Worm (Caenorhabditis elegans) whole organism, late embryonic: ENCODE results near the gene msp-78.

Experiments
- C08G9.2 ChIP-seq: sonication (generic microtip); optimal IDR thresholded peaks from 2 replicates; lab custom pipeline; 2016; ENCODE audit warnings: mild to moderate bottlenecking, missing genetic modification characterization, moderate library complexity, missing compliant biosample characterization
- K02D7.2 ChIP-seq: sonication (generic microtip); optimal IDR thresholded peaks from 2 replicates; lab custom pipeline; 2017; ENCODE audit warnings: mild to moderate bottlenecking, missing genetic modification characterization, missing compliant biosample characterization
- ahr-1 ChIP-seq: sonication (generic microtip); optimal IDR thresholded peaks from 2 replicates; lab custom pipeline; 2016; ENCODE audit warnings: missing genetic modification characterization, missing compliant biosample characterization
- ceh-18 ChIP-seq: sonication (generic microtip); optimal IDR thresholded peaks from 2 replicates; lab custom pipeline; 2016; ENCODE audit warnings: missing genetic modification characterization, missing compliant biosample characterization
- dmd-4 ChIP-seq: sonication (generic microtip); optimal IDR thresholded peaks from 2 replicates; lab custom pipeline; 2016; ENCODE audit warnings: borderline replicate concordance, missing genetic modification characterization, missing compliant biosample characterization
- dve-1 ChIP-seq: sonication (generic microtip); optimal IDR thresholded peaks from 2 replicates; lab custom pipeline; 2017; ENCODE audit warnings: antibody characterized with exemption, mild to moderate bottlenecking, missing genetic modification characterization, missing compliant biosample characterization
- fkh-10 ChIP-seq: fragments of 150-350 bp; optimal IDR thresholded peaks from 2 replicates; lab custom pipeline; 2014; ENCODE audit warnings: missing biosample characterization, missing genetic modification reagents, missing genetic modification characterization
- hlh-6 ChIP-seq: sonication (generic microtip); optimal IDR thresholded peaks from 2 replicates; lab custom pipeline; 2016; ENCODE audit warnings: missing genotype, missing genetic modification characterization, missing compliant biosample characterization
- hlh-8 ChIP-seq: sonication (generic microtip); optimal IDR thresholded peaks from 2 replicates; lab custom pipeline; 2016; ENCODE audit warnings: missing genotype, missing genetic modification characterization, missing compliant biosample characterization
- pha-4 ChIP-seq: fragments of 150-350 bp; optimal IDR thresholded peaks from 2 replicates; lab custom pipeline; 2018; ENCODE audit warnings: missing biosample characterization, missing genetic modification reagents, missing genetic modification characterization
- sdc-2 ChIP-seq: sonication (generic microtip); optimal IDR thresholded peaks from 2 replicates; lab custom pipeline; 2016; ENCODE audit warnings: missing genotype, missing genetic modification characterization, missing compliant biosample characterization
- zip-5 ChIP-seq: sonication (generic microtip); optimal IDR thresholded peaks from 2 replicates; lab custom pipeline; 2016; ENCODE audit warnings: missing genetic modification characterization, missing compliant biosample characterization

ce11 chrIV:9796494-9796893, 26.6 kb downstream of the msp-78 start, which contains the start of gene pis-1:
- TF ChIP-seq C08G9.2 (tag; lab: Kevin White, UChicago) = no peak
- TF ChIP-seq zip-5 (tag; lab: Kevin White, UChicago) = no peak
- no peak for TF ChIP-seq pha-4 (tag; lab: Kevin White, UChicago)
- no peak for TF ChIP-seq fkh-10 (GFP tag; lab: Kevin White, UChicago)
- TF ChIP-seq hlh-8 (tag; lab: Kevin White, UChicago) = no peak
- TF ChIP-seq K02D7.2 (tag; lab: Kevin White, UChicago) = no peak
- TF ChIP-seq sdc-2 (tag; lab: Kevin White, UChicago) = no peak
- TF ChIP-seq ceh-18 (tag; lab: Kevin White, UChicago) = no peak
- TF ChIP-seq ahr-1 (tag; lab: Kevin White, UChicago) = no peak
- no peak for TF ChIP-seq hlh-6 (tag; lab: Kevin White, UChicago)
- no peak for TF ChIP-seq dmd-4 (tag; lab: Kevin White, UChicago)
- no peak for TF ChIP-seq dve-1 (tag; lab: Kevin White, UChicago)
